Fruit fly (Drosophila melanogaster) whole organism, prepupa: ENCODE results near the gene CG4239.

ENCODE experiments used
- CG6276 ChIP-seq: fragments of 200-800 bp; sonication (Bioruptor generic); optimal IDR thresholded peaks from 2 replicates; lab custom pipeline; 2017; ENCODE audit warnings: missing biosample characterization, mild to moderate bottlenecking, missing genetic modification characterization
- lz ChIP-seq: fragments of 200-800 bp; sonication (Bioruptor generic); optimal IDR thresholded peaks from 3 replicates; lab custom pipeline; 2016; ENCODE audit warnings: missing biosample characterization, missing genetic modification characterization

DNA sequence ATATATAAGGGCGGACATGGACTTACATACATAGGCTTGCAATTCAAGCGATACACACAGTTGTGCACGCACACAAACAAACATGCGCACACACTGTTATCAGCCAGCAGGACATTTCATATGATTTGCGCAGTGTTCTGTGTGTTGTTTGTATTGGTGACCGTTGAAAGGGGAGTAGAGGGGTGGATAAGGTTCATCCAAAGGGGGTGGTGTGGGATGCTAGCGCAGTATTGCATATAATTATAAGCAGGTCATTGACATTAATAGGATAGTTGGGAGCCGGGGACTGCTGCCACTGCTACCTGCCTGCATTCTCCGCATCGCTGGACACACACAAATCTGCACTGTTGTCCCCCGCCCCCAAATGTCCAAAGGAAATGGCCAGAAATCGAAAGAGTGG, 43.4 kb downstream of the CG4239 start:
- no peak for TF ChIP-seq lz (GFP tag; lab: Kevin White, UChicago)
- no peak for TF ChIP-seq CG6276 (GFP tag; lab: Kevin White, UChicago)
